Comparison of ENCODE assay signal across 1 fruit fly cellular context in the genomic region with DNA sequence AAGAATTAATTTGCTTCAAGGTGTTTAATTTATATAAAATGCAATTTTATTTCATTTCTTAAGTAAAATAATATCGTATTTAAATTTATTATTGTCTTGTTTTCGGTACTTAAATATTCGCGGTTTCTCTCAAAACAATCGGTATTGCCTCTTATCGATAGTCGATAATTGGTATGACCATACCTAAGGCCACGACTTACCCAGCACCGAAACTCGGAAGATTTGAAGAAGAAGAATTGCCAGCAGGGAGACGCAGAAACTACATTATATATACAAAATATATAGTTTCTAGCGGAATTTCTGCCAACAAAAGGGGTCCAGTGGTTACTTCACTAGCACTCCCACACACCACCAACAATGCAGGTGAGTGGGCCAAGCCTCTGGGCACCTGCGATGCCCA.
A peak's percentile ranks its signal among the peaks of the same experiment; 100 is the strongest.
TF ChIP-seq lines count a peak whose summit lies in the region.

No protein-coding gene starts in this region.

TF ChIP-seq in whole organism, embryonic, 481 proteins besides CTCF, POLR2A, EP300 and RAD21 (continued from another document):
- TF ChIP-seq Adf1 (GFP tag; IDR thresholded peaks at IDR 0.05; lab: Robert Waterston, UW) = no peak
- no peak for TF ChIP-seq tll (GFP tag; optimal IDR thresholded peaks at IDR 0.05; lab: Kevin White, UChicago)
- peak; percentile 76 for TF ChIP-seq CG2116 (GFP tag; optimal IDR thresholded peaks at IDR 0.05; lab: Kevin White, UChicago)
- TF ChIP-seq Sin3A (optimal IDR thresholded peaks at IDR 0.05; lab: Kevin White, UChicago) = no peak
- TF ChIP-seq mam (GFP tag; optimal IDR thresholded peaks at IDR 0.05; lab: Kevin White, UChicago) = no peak
- TF ChIP-seq CG3726 (GFP tag; IDR thresholded peaks at IDR 0.05; lab: Robert Waterston, UW) = no peak
- TF ChIP-seq CG2129 (GFP tag; IDR thresholded peaks at IDR 0.05; lab: Robert Waterston, UW; ENCODE audit: partially characterized antibody) = peak; percentile 41; the same call in 1 of the 2 replicates
- peak; percentile 90 for TF ChIP-seq Dp (GFP tag; optimal IDR thresholded peaks at IDR 0.05; lab: Kevin White, UChicago)
- no peak for TF ChIP-seq kah (GFP tag; optimal IDR thresholded peaks at IDR 0.05; lab: Kevin White, UChicago)
- TF ChIP-seq Neu2 (GFP tag; optimal IDR thresholded peaks at IDR 0.05; lab: Kevin White, UChicago; ENCODE audit: borderline replicate concordance) = no peak
- no peak for TF ChIP-seq CrebB (tag; optimal IDR thresholded peaks at IDR 0.05; lab: Kevin White, UChicago)
- TF ChIP-seq ro (GFP tag; IDR thresholded peaks at IDR 0.05; lab: Robert Waterston, UW) = no peak
- no peak for TF ChIP-seq vfl (GFP tag; optimal IDR thresholded peaks at IDR 0.05; lab: Kevin White, UChicago)
- no peak for TF ChIP-seq fd96Cb (tag; optimal IDR thresholded peaks at IDR 0.05; lab: Kevin White, UChicago)
- no peak for TF ChIP-seq CG12744 (GFP tag; optimal IDR thresholded peaks at IDR 0.05; lab: Kevin White, UChicago)
- no peak for TF ChIP-seq eve (GFP tag; optimal IDR thresholded peaks at IDR 0.05; lab: Kevin White, UChicago)
- no peak for TF ChIP-seq crp (GFP tag; optimal IDR thresholded peaks at IDR 0.05; lab: Kevin White, UChicago)
- no peak for TF ChIP-seq CG8944 (GFP tag; optimal IDR thresholded peaks at IDR 0.05; lab: Kevin White, UChicago)
- TF ChIP-seq CG42726 (GFP tag; IDR thresholded peaks at IDR 0.05; lab: Robert Waterston, UW; ENCODE audit: partially characterized antibody) = peak; percentile 44; the same call in 1 of the 2 replicates
- no peak for TF ChIP-seq ERR (GFP tag; optimal IDR thresholded peaks at IDR 0.05; lab: Kevin White, UChicago)
- TF ChIP-seq Fer3 (tag; optimal IDR thresholded peaks at IDR 0.05; lab: Kevin White, UChicago) = no peak
- no peak for TF ChIP-seq peb (GFP tag; IDR thresholded peaks at IDR 0.05; lab: Robert Waterston, UW)
- TF ChIP-seq Spps (tag; optimal IDR thresholded peaks at IDR 0.05; lab: Kevin White, UChicago) = no peak
- TF ChIP-seq stwl (tag; optimal IDR thresholded peaks at IDR 0.05; lab: Kevin White, UChicago) = peak; percentile 83
- TF ChIP-seq sens (GFP tag; lab: Kevin White, UChicago) = peak; percentile 51
- TF ChIP-seq CG13287 (GFP tag; IDR thresholded peaks at IDR 0.05; lab: Robert Waterston, UW; ENCODE audit: partially characterized antibody) = peak; percentile 85
- TF ChIP-seq kni (GFP tag; optimal IDR thresholded peaks at IDR 0.05; lab: Kevin White, UChicago) = no peak
- no peak for TF ChIP-seq toy (GFP tag; IDR thresholded peaks at IDR 0.05; lab: Robert Waterston, UW)
- peak; percentile 67 for TF ChIP-seq nerfin-2 (GFP tag; IDR thresholded peaks at IDR 0.05; lab: Robert Waterston, UW; ENCODE audit: partially characterized antibody)
- no peak for TF ChIP-seq Hr78 (GFP tag; optimal IDR thresholded peaks at IDR 0.05; lab: Kevin White, UChicago)
- TF ChIP-seq E2f1 (GFP tag; IDR thresholded peaks at IDR 0.05; lab: Robert Waterston, UW) = no peak
- no peak for TF ChIP-seq CG17186 (GFP tag; optimal IDR thresholded peaks at IDR 0.05; lab: Kevin White, UChicago)
- no peak for TF ChIP-seq yki (optimal IDR thresholded peaks at IDR 0.05; lab: Kevin White, UChicago)
- TF ChIP-seq Aef1 (GFP tag; IDR thresholded peaks at IDR 0.05; lab: Robert Waterston, UW) = no peak
- no peak for TF ChIP-seq corto (GFP tag; optimal IDR thresholded peaks at IDR 0.05; lab: Kevin White, UChicago)
- TF ChIP-seq sna (GFP tag; IDR thresholded peaks at IDR 0.05; lab: Robert Waterston, UW; ENCODE audit: partially characterized antibody) = peak; percentile 70
- no peak for TF ChIP-seq CG6854 (GFP tag; optimal IDR thresholded peaks at IDR 0.05; lab: Kevin White, UChicago)
- TF ChIP-seq org-1 (GFP tag; optimal IDR thresholded peaks at IDR 0.05; lab: Kevin White, UChicago) = no peak
- TF ChIP-seq CG34376 (GFP tag; optimal IDR thresholded peaks at IDR 0.05; lab: Kevin White, UChicago) = no peak
- no peak for TF ChIP-seq mirr (GFP tag; optimal IDR thresholded peaks at IDR 0.05; lab: Kevin White, UChicago)
- peak; percentile 63 for TF ChIP-seq Sry-δ (GFP tag; optimal IDR thresholded peaks at IDR 0.05; lab: Kevin White, UChicago)
- no peak for TF ChIP-seq Optix (GFP tag; IDR thresholded peaks at IDR 0.05; lab: Robert Waterston, UW)
- peak; percentile 84 for TF ChIP-seq Dref (GFP tag; IDR thresholded peaks at IDR 0.05; lab: Robert Waterston, UW)
- no peak for TF ChIP-seq sc (optimal IDR thresholded peaks at IDR 0.05; lab: Kevin White, UChicago)
- no peak for TF ChIP-seq sc (GFP tag; optimal IDR thresholded peaks at IDR 0.05; lab: Kevin White, UChicago)
- TF ChIP-seq hbn (GFP tag; IDR thresholded peaks at IDR 0.05; lab: Robert Waterston, UW; ENCODE audit: partially characterized antibody) = peak; percentile 65
- TF ChIP-seq pum (GFP tag; optimal IDR thresholded peaks at IDR 0.05; lab: Kevin White, UChicago) = no peak
- TF ChIP-seq nmo (GFP tag; optimal IDR thresholded peaks at IDR 0.05; lab: Kevin White, UChicago) = peak; percentile 10
- TF ChIP-seq CG34224 (GFP tag; IDR thresholded peaks at IDR 0.05; lab: Robert Waterston, UW; ENCODE audit: partially characterized antibody) = peak; percentile 75
- TF ChIP-seq trh (GFP tag; optimal IDR thresholded peaks at IDR 0.05; lab: Kevin White, UChicago) = no peak
- no peak for TF ChIP-seq Nf-YB (GFP tag; optimal IDR thresholded peaks at IDR 0.05; lab: Kevin White, UChicago)
- no peak for TF ChIP-seq CG14965 (GFP tag; optimal IDR thresholded peaks at IDR 0.05; lab: Kevin White, UChicago; ENCODE audit: borderline replicate concordance)
- no peak for TF ChIP-seq slou (GFP tag; optimal IDR thresholded peaks at IDR 0.05; lab: Kevin White, UChicago)
- no peak for TF ChIP-seq CG18599 (GFP tag; optimal IDR thresholded peaks at IDR 0.05; lab: Kevin White, UChicago)
- peak; percentile 40; the same call in 1 of the 2 replicates for TF ChIP-seq ato (GFP tag; IDR thresholded peaks at IDR 0.05; lab: Robert Waterston, UW; ENCODE audit: partially characterized antibody)
- peak; percentile 34 for TF ChIP-seq trem (tag; optimal IDR thresholded peaks at IDR 0.05; lab: Kevin White, UChicago)
- TF ChIP-seq bcd (GFP tag; optimal IDR thresholded peaks at IDR 0.05; lab: Kevin White, UChicago) = no peak
- no peak for TF ChIP-seq Gug (GFP tag; IDR thresholded peaks at IDR 0.05; lab: Robert Waterston, UW)
- TF ChIP-seq CG4854 (GFP tag; optimal IDR thresholded peaks at IDR 0.05; lab: Kevin White, UChicago) = no peak
